Worm (Caenorhabditis elegans) whole organism, L4 larva: ENCODE results near the gene srab-2.

ENCODE experiments used
- D1046.2 ChIP-seq: fragments of 200-800 bp; sonication (Bioruptor generic); IDR thresholded peaks from 2 replicates; pipeline ENCODE4 v1.3.6; 2022; ENCODE audit warnings: missing genetic modification characterization, missing compliant biosample characterization
- F49E8.2 ChIP-seq: sonication (generic microtip); optimal IDR thresholded peaks from 2 replicates; lab custom pipeline; 2016; ENCODE audit warnings: missing compliant biosample characterization, mild to moderate bottlenecking, missing genetic modification characterization, borderline replicate concordance
- T20F7.1 ChIP-seq: fragments of 200-800 bp; sonication (Bioruptor generic); optimal IDR thresholded peaks from 2 replicates; lab custom pipeline; 2018; ENCODE audit warnings: mild to moderate bottlenecking, missing genetic modification characterization, missing compliant biosample characterization
- Y105C5A.15 ChIP-seq: fragments of 200-800 bp; sonication (Bioruptor generic); IDR thresholded peaks from 2 replicates; pipeline ENCODE4 v1.3.6; 2022; ENCODE audit warnings: missing genetic modification characterization, missing compliant biosample characterization
- Y5F2A.4 ChIP-seq: fragments of 200-800 bp; sonication (Bioruptor generic); optimal IDR thresholded peaks from 2 replicates; lab custom pipeline; 2018; ENCODE audit warnings: mild to moderate bottlenecking, missing genetic modification characterization, missing compliant biosample characterization
- aha-1 ChIP-seq: fragments of 150-350 bp; peaks from one replicate; lab custom pipeline; 2014; ENCODE audit warnings: missing biosample characterization, missing genetic modification characterization
- aly-2 ChIP-seq: sonication (generic microtip); optimal IDR thresholded peaks from 2 replicates; lab custom pipeline; 2018; ENCODE audit warnings: missing biosample characterization, missing genetic modification characterization
- arid-1 ChIP-seq: fragments of 200-800 bp; sonication (Bioruptor generic); conservative IDR thresholded peaks from 2 replicates; pipeline ENCODE4 v1.3.6; 2022; ENCODE audit warnings: missing genetic modification reagents, missing genetic modification characterization, missing compliant biosample characterization
- ceh-20 ChIP-seq: fragments of 200-800 bp; sonication (Bioruptor generic); IDR thresholded peaks from 2 replicates; pipeline ENCODE4 v1.3.6; 2022; ENCODE audit warnings: missing genetic modification reagents, missing genetic modification characterization, missing compliant biosample characterization
- ceh-32 ChIP-seq: sonication (generic microtip); optimal IDR thresholded peaks from 2 replicates; lab custom pipeline; 2016; ENCODE audit warnings: mild to moderate bottlenecking, missing genetic modification characterization, missing compliant biosample characterization; ENCODE audit not compliant: poor library complexity
- ceh-44 ChIP-seq: fragments of 200-800 bp; sonication (Bioruptor generic); IDR thresholded peaks from 2 replicates; pipeline ENCODE4 v1.3.6; 2022; ENCODE audit warnings: missing genetic modification reagents, missing genetic modification characterization, missing compliant biosample characterization
- daf-12 ChIP-seq: fragments of 150-350 bp; optimal IDR thresholded peaks from 2 replicates; lab custom pipeline; 2014; ENCODE audit warnings: missing biosample characterization, missing genetic modification reagents, missing genetic modification characterization
- daf-16 ChIP-seq, 3 experiments: sonication (generic microtip); optimal IDR thresholded peaks; 2 replicates each; lab custom pipeline; 2016 to 2017; ENCODE audit warnings: missing genetic modification characterization in 3 of 3, missing genetic modification reagents in 3 of 3, mild to moderate bottlenecking in 2 of 3, missing compliant biosample characterization in 2 of 3, missing biosample characterization in 1 of 3, moderate library complexity in 1 of 3
- daf-19 ChIP-seq: fragments of 200-800 bp; sonication (Bioruptor generic); conservative IDR thresholded peaks from 2 replicates; pipeline ENCODE4 v1.3.6; 2022; ENCODE audit warnings: missing genetic modification characterization, missing compliant biosample characterization
- daf-8 ChIP-seq: fragments of 200-800 bp; sonication (Bioruptor generic); IDR thresholded peaks from 2 replicates; pipeline ENCODE4 v1.3.6; 2022; ENCODE audit warnings: missing genetic modification characterization, missing compliant biosample characterization
- dmd-6 ChIP-seq: fragments of 200-800 bp; sonication (Bioruptor generic); IDR thresholded peaks from 2 replicates; pipeline ENCODE4 v1.3.6; 2022; ENCODE audit warnings: missing genetic modification reagents, missing genetic modification characterization, missing compliant biosample characterization
- dmd-8 ChIP-seq: fragments of 200-800 bp; sonication (Bioruptor generic); IDR thresholded peaks from 2 replicates; pipeline ENCODE4 v1.3.6; 2022; ENCODE audit warnings: missing genetic modification characterization, missing compliant biosample characterization
- dpl-1 ChIP-seq: fragments of 150-350 bp; optimal IDR thresholded peaks from 2 replicates; lab custom pipeline; 2014; ENCODE audit warnings: missing biosample characterization, missing genetic modification reagents, missing genetic modification characterization
- dve-1 ChIP-seq: sonication (generic microtip); optimal IDR thresholded peaks from 2 replicates; lab custom pipeline; 2017; ENCODE audit warnings: antibody characterized with exemption, mild to moderate bottlenecking, missing genetic modification characterization, missing compliant biosample characterization; ENCODE audit not compliant: insufficient read depth
- egl-27 ChIP-seq: sonication (generic microtip); optimal IDR thresholded peaks from 3 replicates; lab custom pipeline; 2017; ENCODE audit warnings: missing biosample characterization, missing genetic modification reagents, missing genetic modification characterization
- egl-43 ChIP-seq: fragments of 200-800 bp; sonication (Bioruptor generic); IDR thresholded peaks from 2 replicates; pipeline ENCODE4 v1.3.6; 2022; ENCODE audit warnings: missing genetic modification reagents, missing genetic modification characterization, missing compliant biosample characterization
- fkh-10 ChIP-seq: fragments of 150-350 bp; optimal IDR thresholded peaks from 2 replicates; lab custom pipeline; 2014; ENCODE audit warnings: missing biosample characterization, missing genetic modification reagents, missing genetic modification characterization
- hif-1 ChIP-seq, 2 experiments: sonication (generic microtip); optimal IDR thresholded peaks; 2 replicates each; lab custom pipeline; 2016 to 2017; ENCODE audit warnings: missing compliant biosample characterization in 2 of 2, missing genetic modification characterization in 2 of 2, missing genetic modification reagents in 2 of 2, missing genotype in 2 of 2, mild to moderate bottlenecking in 1 of 2
- hlh-11 ChIP-seq: fragments of 200-800 bp; sonication (Bioruptor generic); optimal IDR thresholded peaks from 2 replicates; lab custom pipeline; 2018; ENCODE audit warnings: mild to moderate bottlenecking, missing genetic modification characterization, missing compliant biosample characterization
- hlh-30 ChIP-seq: sonication (generic microtip); optimal IDR thresholded peaks from 2 replicates; lab custom pipeline; 2017; ENCODE audit warnings: antibody characterized with exemption, mild to moderate bottlenecking, missing genetic modification characterization, missing compliant biosample characterization; ENCODE audit not compliant: insufficient read depth
- jun-1 ChIP-seq: fragments of 150-350 bp; optimal IDR thresholded peaks from 2 replicates; lab custom pipeline; 2014; ENCODE audit warnings: missing biosample characterization, missing genetic modification reagents, missing genetic modification characterization
- lim-7 ChIP-seq: fragments of 200-800 bp; sonication (Bioruptor generic); IDR thresholded peaks from 2 replicates; pipeline ENCODE4 v1.3.6; 2022; ENCODE audit warnings: missing genetic modification characterization, missing compliant biosample characterization
- lin-15B ChIP-seq: fragments of 150-350 bp; sonication (generic microtip); optimal IDR thresholded peaks from 3 replicates; lab custom pipeline; 2014; ENCODE audit warnings: missing biosample characterization, missing genetic modification characterization
- mdl-1 ChIP-seq, 2 experiments: fragments of 150-350 bp in 1 of 2; sonication (generic microtip) in 1 of 2; optimal IDR thresholded peaks; 2 replicates each; lab custom pipeline; 2014 to 2017; ENCODE audit warnings: missing biosample characterization in 2 of 2, missing genetic modification characterization in 2 of 2
- mep-1 ChIP-seq: fragments of 150-350 bp; sonication (generic microtip); optimal IDR thresholded peaks from 3 replicates; lab custom pipeline; 2014; ENCODE audit warnings: missing biosample characterization, missing genetic modification characterization
- mes-2 ChIP-seq: sonication (generic microtip); optimal IDR thresholded peaks from 2 replicates; lab custom pipeline; 2016; ENCODE audit warnings: missing genotype, mild to moderate bottlenecking, missing genetic modification characterization, missing compliant biosample characterization; ENCODE audit not compliant: poor library complexity, severe bottlenecking
- mxl-3 ChIP-seq: fragments of 200-800 bp; sonication (Bioruptor generic); optimal IDR thresholded peaks from 2 replicates; lab custom pipeline; 2018; ENCODE audit warnings: mild to moderate bottlenecking, missing genetic modification characterization, missing compliant biosample characterization
- nhr-10 ChIP-seq: fragments of 150-350 bp; optimal IDR thresholded peaks from 2 replicates; lab custom pipeline; 2014; ENCODE audit warnings: missing biosample characterization, missing genetic modification characterization
- nhr-102 ChIP-seq: sonication (generic microtip); optimal IDR thresholded peaks from 2 replicates; lab custom pipeline; 2016; ENCODE audit warnings: mild to moderate bottlenecking, missing genetic modification characterization, moderate library complexity, missing compliant biosample characterization
- nhr-111 ChIP-seq: fragments of 200-800 bp; sonication (Bioruptor generic); optimal IDR thresholded peaks from 2 replicates; lab custom pipeline; 2018; ENCODE audit warnings: mild to moderate bottlenecking, missing genetic modification characterization, missing compliant biosample characterization
- nhr-25 ChIP-seq: sonication (generic microtip); optimal IDR thresholded peaks from 2 replicates; lab custom pipeline; 2017; ENCODE audit warnings: missing genetic modification characterization, mild to moderate bottlenecking, missing compliant biosample characterization, antibody characterized with exemption, moderate library complexity, borderline replicate concordance; ENCODE audit not compliant: insufficient read depth
- nhr-28 ChIP-seq: fragments of 150-350 bp; optimal IDR thresholded peaks from 2 replicates; lab custom pipeline; 2014; ENCODE audit warnings: missing biosample characterization, missing genetic modification characterization
- nhr-77 ChIP-seq: fragments of 150-350 bp; optimal IDR thresholded peaks from 2 replicates; lab custom pipeline; 2014; ENCODE audit warnings: missing biosample characterization, missing genetic modification characterization
- pqm-1 ChIP-seq: sonication (generic microtip); optimal IDR thresholded peaks from 2 replicates; lab custom pipeline; 2017; ENCODE audit warnings: missing biosample characterization, missing genetic modification characterization
- saeg-2 ChIP-seq: fragments of 200-800 bp; sonication (Bioruptor generic); IDR thresholded peaks from 2 replicates; pipeline ENCODE4 v1.3.6; 2022; ENCODE audit warnings: missing genetic modification reagents, missing genetic modification characterization, missing compliant biosample characterization
- snpc-1.2 ChIP-seq: fragments of 200-800 bp; sonication (Bioruptor generic); IDR thresholded peaks from 2 replicates; pipeline ENCODE4 v1.3.6; 2022; ENCODE audit warnings: missing genetic modification reagents, missing genetic modification characterization, missing compliant biosample characterization
- snpc-4 ChIP-seq: fragments of 150-350 bp; optimal IDR thresholded peaks from 2 replicates; lab custom pipeline; 2014; ENCODE audit warnings: missing biosample characterization, missing genetic modification characterization
- tag-97 ChIP-seq: fragments of 200-800 bp; sonication (Bioruptor generic); IDR thresholded peaks from 2 replicates; pipeline ENCODE4 v1.3.6; 2022; ENCODE audit warnings: missing genetic modification characterization, missing compliant biosample characterization
- unc-62 ChIP-seq, 3 experiments: fragments of 150-350 bp in 1 of 3; sonication (generic microtip); optimal IDR thresholded peaks in 2 of 3; peaks in 1 of 3; 1 replicate in 1 of 3; 2 replicates in 2 of 3; lab custom pipeline; 2014 to 2017; ENCODE audit warnings: missing biosample characterization in 3 of 3, missing genetic modification characterization in 3 of 3, missing genetic modification reagents in 3 of 3, missing genotype in 1 of 3
- zag-1 ChIP-seq: fragments of 150-350 bp; optimal IDR thresholded peaks from 2 replicates; lab custom pipeline; 2014; ENCODE audit warnings: missing biosample characterization, missing genetic modification characterization
- zip-2 ChIP-seq: fragments of 150-350 bp; optimal IDR thresholded peaks from 2 replicates; lab custom pipeline; 2014; ENCODE audit warnings: missing biosample characterization, missing genetic modification characterization
- ztf-7 ChIP-seq: fragments of 150-350 bp; optimal IDR thresholded peaks from 2 replicates; lab custom pipeline; 2014; ENCODE audit warnings: missing biosample characterization, missing genetic modification characterization

Gene srab-2

ce11 chrV:5084957-5085465, 19.8 kb downstream of the srab-2 start, which contains the start of gene Y58A7A.4:
TSS of gene Y58A7A.4 (minus strand) at chrV:5085007.
- TF ChIP-seq unc-62 (GFP tag; optimal IDR thresholded peaks at IDR 0.05 in 1 of 2; lab: Kevin White, UChicago) (no peak), unc-62 (tag; optimal IDR thresholded peaks at IDR 0.05; lab: Kevin White, UChicago) (no peak), zip-2 (tag; lab: Kevin White, UChicago) (peak; percentile 92), nhr-28 (tag; lab: Kevin White, UChicago) (peak; percentile 6), egl-43 (GFP tag; lab: Robert Waterston, UW) (no peak), hlh-11 (no peak), pqm-1 (tag; lab: Kevin White, UChicago) (no peak), arid-1 (GFP tag; lab: Robert Waterston, UW) (no peak), Y105C5A.15 (no peak), daf-19 (no peak), ceh-44 (no peak), ceh-32 (tag; lab: Kevin White, UChicago) (no peak), daf-12 (tag; lab: Kevin White, UChicago) (no peak), daf-8 (GFP tag; lab: Robert Waterston, UW) (no peak), fkh-10 (no peak), lin-15B (tag; lab: Kevin White, UChicago) (no peak), snpc-4 (tag; lab: Kevin White, UChicago) (no peak), lim-7 (GFP tag; lab: Robert Waterston, UW) (no peak)

ce11 chrV:5080853-5081338, 23.9 kb downstream of the srab-2 start, which contains the start of gene Y58A7A.3:
TSS of gene Y58A7A.3 (minus strand) at chrV:5080903.
- TF ChIP-seq ceh-20 (GFP tag; lab: Robert Waterston, UW) = no peak
- TF ChIP-seq nhr-102 = peak; percentile 31
- peak in 1 of 2 experiments; percentile 54 for TF ChIP-seq hif-1 (tag; optimal IDR thresholded peaks at IDR 0.05; lab: Kevin White, UChicago)
- peak; percentile 30 for TF ChIP-seq nhr-77 (tag; lab: Kevin White, UChicago)
- no peak for TF ChIP-seq D1046.2 (GFP tag; lab: Robert Waterston, UW)
- TF ChIP-seq unc-62 (GFP tag; optimal IDR thresholded peaks at IDR 0.05 in 1 of 2; lab: Kevin White, UChicago) = no peak
- TF ChIP-seq unc-62 (tag; optimal IDR thresholded peaks at IDR 0.05; lab: Kevin White, UChicago) = no peak
- no peak for TF ChIP-seq dmd-8 (GFP tag; lab: Robert Waterston, UW)
- TF ChIP-seq daf-16 (GFP tag; optimal IDR thresholded peaks at IDR 0.05; lab: Kevin White, UChicago) = no peak
- TF ChIP-seq daf-16 (tag; optimal IDR thresholded peaks at IDR 0.05; lab: Kevin White, UChicago) = peak; percentile 64
- TF ChIP-seq saeg-2 (GFP tag; lab: Robert Waterston, UW) = no peak
- TF ChIP-seq nhr-28 (tag; lab: Kevin White, UChicago) = peak; percentile 93
- no peak for TF ChIP-seq Y5F2A.4 (GFP tag; lab: Kevin White, UChicago)
- no peak for TF ChIP-seq nhr-111 (GFP tag; lab: Kevin White, UChicago)
- no peak for TF ChIP-seq aly-2 (tag; lab: Kevin White, UChicago)
- TF ChIP-seq aha-1 (tag; lab: Kevin White, UChicago) = peak; percentile 66
- no peak for TF ChIP-seq egl-27 (tag; lab: Kevin White, UChicago)
- peak; percentile 43 for TF ChIP-seq pqm-1 (tag; lab: Kevin White, UChicago)
- TF ChIP-seq jun-1 (tag; lab: Kevin White, UChicago) = no peak
- peak; percentile 48 for TF ChIP-seq hlh-30 (tag; lab: Kevin White, UChicago)
- TF ChIP-seq mes-2 (tag; lab: Kevin White, UChicago) = peak; percentile 54
- peak; percentile 37; the same call in 1 of the 2 replicates for TF ChIP-seq dmd-6
- no peak for TF ChIP-seq snpc-1.2 (GFP tag; lab: Robert Waterston, UW)
- peak; percentile 61 for TF ChIP-seq T20F7.1 (GFP tag; lab: Kevin White, UChicago)
- TF ChIP-seq mxl-3 (GFP tag; lab: Kevin White, UChicago) = peak; percentile 32
- TF ChIP-seq mep-1 (tag; lab: Kevin White, UChicago) = peak; percentile 43
- TF ChIP-seq zag-1 = no peak
- peak in 1 of 2 experiments; percentile 67 for TF ChIP-seq mdl-1 (tag; optimal IDR thresholded peaks at IDR 0.05; lab: Kevin White, UChicago)
- TF ChIP-seq nhr-25 (tag; lab: Kevin White, UChicago) = no peak
- peak; percentile 57 for TF ChIP-seq dve-1 (tag; lab: Kevin White, UChicago)
- TF ChIP-seq dpl-1 = peak; percentile 20
- TF ChIP-seq tag-97 (GFP tag; lab: Robert Waterston, UW) = no peak
- TF ChIP-seq zip-2 (tag; lab: Kevin White, UChicago) = peak; percentile 100
- no peak for TF ChIP-seq fkh-10
- no peak for TF ChIP-seq nhr-10
- peak; percentile 56 for TF ChIP-seq hlh-11
- peak; percentile 98 for TF ChIP-seq ztf-7
- TF ChIP-seq F49E8.2 (tag; lab: Kevin White, UChicago) = no peak
